Fruit fly (Drosophila melanogaster) whole organism, prepupa: ENCODE data around the gene CG2887.

ENCODE experiments used
- CG3032 ChIP-seq: fragments of 200-800 bp; optimal IDR thresholded peaks from 2 replicates; lab custom pipeline; 2019; ENCODE audit warnings: missing biosample characterization, mild to moderate bottlenecking, missing genetic modification characterization, moderate library complexity
- CG8119 ChIP-seq: fragments of 200-800 bp; sonication (Bioruptor generic); IDR thresholded peaks from 3 replicates; pipeline ENCODE4 v1.3.6; 2022; ENCODE audit warnings: missing biosample characterization, missing genetic modification characterization
- CG8632 ChIP-seq: fragments of 200-800 bp; sonication (Bioruptor generic); optimal IDR thresholded peaks from 3 replicates; lab custom pipeline; 2016; ENCODE audit warnings: missing biosample characterization, missing genetic modification characterization
- Hr39 ChIP-seq: fragments of 200-800 bp; sonication (Bioruptor generic); optimal IDR thresholded peaks from 2 replicates; lab custom pipeline; 2016; ENCODE audit warnings: missing biosample characterization, missing genetic modification characterization
- OdsH ChIP-seq: fragments of 200-800 bp; sonication (Bioruptor generic); optimal IDR thresholded peaks from 3 replicates; lab custom pipeline; 2016; ENCODE audit warnings: missing biosample characterization, missing genetic modification characterization
- Sox102F ChIP-seq: fragments of 200-800 bp; sonication (Bioruptor generic); optimal IDR thresholded peaks from 2 replicates; lab custom pipeline; 2016; ENCODE audit warnings: missing biosample characterization, mild to moderate bottlenecking, missing genetic modification characterization
- dac ChIP-seq: fragments of 200-800 bp; sonication (Bioruptor generic); optimal IDR thresholded peaks from 2 replicates; lab custom pipeline; 2017; ENCODE audit warnings: missing biosample characterization, mild to moderate bottlenecking, missing genetic modification characterization
- esn ChIP-seq: fragments of 200-800 bp; sonication (Bioruptor generic); optimal IDR thresholded peaks from 2 replicates; lab custom pipeline; 2016; ENCODE audit warnings: missing biosample characterization, mild to moderate bottlenecking, missing genetic modification characterization, moderate library complexity
- net ChIP-seq: fragments of 200-800 bp; sonication (Bioruptor generic); optimal IDR thresholded peaks from 3 replicates; lab custom pipeline; 2016; ENCODE audit warnings: missing biosample characterization, missing genetic modification characterization
- svp ChIP-seq: fragments of 200-800 bp; sonication (Bioruptor generic); peaks from one replicate; lab custom pipeline; 2016; ENCODE audit warnings: missing biosample characterization, missing genetic modification characterization

- TF ChIP-seq esn (GFP tag; lab: Kevin White, UChicago) (no peak), OdsH (GFP tag; lab: Kevin White, UChicago) (no peak), CG8632 (GFP tag; lab: Kevin White, UChicago) (no peak), CG3032 (tag; lab: Kevin White, UChicago) (no peak), svp (GFP tag; lab: Kevin White, UChicago) (no peak), CG8119 (GFP tag; lab: Robert Waterston, UW) (no peak), net (GFP tag; lab: Kevin White, UChicago) (no peak), Hr39 (GFP tag; lab: Kevin White, UChicago) (no peak), dac (no peak), Sox102F (no peak)
Measured at dm6 chrX:10487105-10487504, 8.8 kb upstream of the CG2887 start, which contains the start of gene CG32687.
